Fruit fly (Drosophila melanogaster): ENCODE data around the gene Svip.

The Svip gene

dm6 chr3L:9372278-9372975, 13.6 kb downstream of the Svip start, which contains the start of the genes Hsp67Bc, CG4456 and Hsp22 (continued):
- TF ChIP-seq D19B (GFP tag; optimal IDR thresholded peaks at IDR 0.05): no peak
- TF ChIP-seq crc (GFP tag; optimal IDR thresholded peaks at IDR 0.05): no peak
- TF ChIP-seq Camta (GFP tag; optimal IDR thresholded peaks at IDR 0.05): no peak
- no peak for TF ChIP-seq ranshi (GFP tag; IDR thresholded peaks at IDR 0.05)
- peak; percentile 33 for TF ChIP-seq fd64A (GFP tag; optimal IDR thresholded peaks at IDR 0.05)
- no peak for TF ChIP-seq tin (GFP tag; optimal IDR thresholded peaks at IDR 0.05)
- no peak for TF ChIP-seq nau (GFP tag; optimal IDR thresholded peaks at IDR 0.05)
- no peak for TF ChIP-seq so (GFP tag; IDR thresholded peaks at IDR 0.05)
- TF ChIP-seq CG11085 (GFP tag; IDR thresholded peaks at IDR 0.05): 0 out of 2 replicates have a peak, but pooled peaks have one; percentile 7
- peak; percentile 39 for TF ChIP-seq CG13894 (tag; optimal IDR thresholded peaks at IDR 0.05)
- peak; percentile 28 for TF ChIP-seq wek (GFP tag; optimal IDR thresholded peaks at IDR 0.05)
- TF ChIP-seq sens-2 (GFP tag; IDR thresholded peaks at IDR 0.05): no peak
- TF ChIP-seq MTF-1 (GFP tag; optimal IDR thresholded peaks at IDR 0.05; ENCODE audit: borderline replicate concordance): no peak
- TF ChIP-seq stwl (tag; optimal IDR thresholded peaks at IDR 0.05): no peak
- TF ChIP-seq Atf3 (GFP tag; optimal IDR thresholded peaks at IDR 0.05): no peak
- no peak for TF ChIP-seq NC2α (GFP tag; optimal IDR thresholded peaks at IDR 0.05)
- TF ChIP-seq CG14667 (GFP tag; IDR thresholded peaks at IDR 0.05): no peak
- TF ChIP-seq CG11723 (GFP tag; optimal IDR thresholded peaks at IDR 0.05): no peak
- TF ChIP-seq gro (GFP tag; optimal IDR thresholded peaks at IDR 0.05): no peak
- TF ChIP-seq amos (GFP tag; IDR thresholded peaks at IDR 0.05; ENCODE audit: partially characterized antibody): no peak; the same call in 1 of the 2 replicates
- TF ChIP-seq eve (GFP tag; optimal IDR thresholded peaks at IDR 0.05): no peak
- no peak for TF ChIP-seq CG2120 (GFP tag; optimal IDR thresholded peaks at IDR 0.05)
- TF ChIP-seq Jarid2 (GFP tag; optimal IDR thresholded peaks at IDR 0.05): peak; percentile 35
- no peak for TF ChIP-seq dysf (GFP tag; IDR thresholded peaks at IDR 0.05)
- no peak for TF ChIP-seq CG3163 (GFP tag; optimal IDR thresholded peaks at IDR 0.05)
- TF ChIP-seq Lpt (GFP tag; optimal IDR thresholded peaks at IDR 0.05): no peak
- no peak for TF ChIP-seq zfh1 (GFP tag; IDR thresholded peaks at IDR 0.05)
- no peak for TF ChIP-seq dmrt99B (tag; optimal IDR thresholded peaks at IDR 0.05)
- no peak for TF ChIP-seq kay (GFP tag; optimal IDR thresholded peaks at IDR 0.05)
- no peak for TF ChIP-seq CG17186 (GFP tag; optimal IDR thresholded peaks at IDR 0.05)
- TF ChIP-seq sima (GFP tag; optimal IDR thresholded peaks at IDR 0.05): no peak
- no peak for TF ChIP-seq ara (GFP tag; IDR thresholded peaks at IDR 0.05)
- peak; percentile 83 for TF ChIP-seq CG12769 (tag; optimal IDR thresholded peaks at IDR 0.05)
- no peak for TF ChIP-seq CG10209 (GFP tag; optimal IDR thresholded peaks at IDR 0.05)
- peak; percentile 74 for TF ChIP-seq Med (GFP tag)
- peak; percentile 12 for TF ChIP-seq CG2678 (tag; optimal IDR thresholded peaks at IDR 0.05)
- TF ChIP-seq toy (GFP tag; IDR thresholded peaks at IDR 0.05): no peak
- no peak for TF ChIP-seq gt (GFP tag; IDR thresholded peaks at IDR 0.05)
- TF ChIP-seq CG4360 (GFP tag; IDR thresholded peaks at IDR 0.05): no peak
- no peak for TF ChIP-seq CG1233 (GFP tag; optimal IDR thresholded peaks at IDR 0.05)
- no peak for TF ChIP-seq org-1 (GFP tag; optimal IDR thresholded peaks at IDR 0.05)
- no peak for TF ChIP-seq Poxn (GFP tag; IDR thresholded peaks at IDR 0.05)
- no peak for TF ChIP-seq CG2712 (tag; optimal IDR thresholded peaks at IDR 0.05)
- peak; percentile 35 for TF ChIP-seq abd-A (tag; optimal IDR thresholded peaks at IDR 0.05)
- TF ChIP-seq Ptx1 (GFP tag; IDR thresholded peaks at IDR 0.05): no peak
- no peak for TF ChIP-seq CG3407 (GFP tag; optimal IDR thresholded peaks at IDR 0.05)
- peak; percentile 86 for TF ChIP-seq kni (GFP tag; optimal IDR thresholded peaks at IDR 0.05)
- TF ChIP-seq CG14860 (GFP tag; IDR thresholded peaks at IDR 0.05; ENCODE audit: partially characterized antibody): no peak
- TF ChIP-seq Kr (GFP tag; optimal IDR thresholded peaks at IDR 0.05): no peak
- TF ChIP-seq CG10147 (GFP tag; optimal IDR thresholded peaks at IDR 0.05): no peak
- TF ChIP-seq bowl (GFP tag; IDR thresholded peaks at IDR 0.05): no peak
